Worm (Caenorhabditis elegans) whole organism, late embryonic: ENCODE measurements around the gene tag-234.

Experiments used
- ama-1 ChIP-seq: fragments of 150-350 bp; optimal IDR thresholded peaks from 2 replicates; lab custom pipeline; 2014
- ceh-14 ChIP-seq: sonication (generic microtip); optimal IDR thresholded peaks from 2 replicates; lab custom pipeline; 2016; ENCODE audit warnings: missing genotype, missing genetic modification characterization, missing compliant biosample characterization
- ceh-18 ChIP-seq: sonication (generic microtip); optimal IDR thresholded peaks from 2 replicates; lab custom pipeline; 2016; ENCODE audit warnings: missing genetic modification characterization, missing compliant biosample characterization
- nfya-1 ChIP-seq: sonication (generic microtip); optimal IDR thresholded peaks from 2 replicates; lab custom pipeline; 2017; ENCODE audit warnings: missing genetic modification characterization, mild to moderate bottlenecking, missing compliant biosample characterization, antibody characterized with exemption, moderate library complexity

ce11 chrII:5911274-5911673, 47.3 kb downstream of the tag-234 start, which contains the start of gene cgt-3:
- TF ChIP-seq ama-1 (lab: Kevin White, UChicago) (no peak), ceh-14 (no peak), ceh-18 (tag; lab: Kevin White, UChicago) (no peak), nfya-1 (tag; lab: Kevin White, UChicago) (no peak)
